Worm (Caenorhabditis elegans): Measurements from ENCODE around the gene F25B5.6.

- TF ChIP-seq aha-1 (tag), result no peak
- no peak for TF ChIP-seq mdl-1 (tag; optimal IDR thresholded peaks at IDR 0.05)
Observed at ce11 chrIII:5934138-5934658, 14.3 kb downstream of the F25B5.6 start.
